Fruit fly (Drosophila melanogaster): Measurements from ENCODE around the gene Eip74EF.

Gene Eip74EF

dm6 chr3L:17608185-17609067, 10.7 kb downstream of the Eip74EF start (continued):
- TF ChIP-seq ss (GFP tag; optimal IDR thresholded peaks at IDR 0.05) (no peak), dsx (GFP tag; optimal IDR thresholded peaks at IDR 0.05; ENCODE audit: poor library complexity, severe bottlenecking) (no peak), CG11902 (GFP tag; optimal IDR thresholded peaks at IDR 0.05) (peak; percentile 50), topi (GFP tag; optimal IDR thresholded peaks at IDR 0.05) (peak; percentile 84), CG9139 (GFP tag; optimal IDR thresholded peaks at IDR 0.05) (no peak), CG34406 (GFP tag; optimal IDR thresholded peaks at IDR 0.05) (peak; percentile 60), CG8632 (GFP tag; optimal IDR thresholded peaks at IDR 0.05) (peak; percentile 12), CG10669 (GFP tag; optimal IDR thresholded peaks at IDR 0.05) (no peak), CG7368 (GFP tag; optimal IDR thresholded peaks at IDR 0.05) (peak; percentile 6), Eip93F (GFP tag; optimal IDR thresholded peaks at IDR 0.05) (no peak), net (GFP tag; optimal IDR thresholded peaks at IDR 0.05) (peak; percentile 44), CG31627 (GFP tag; optimal IDR thresholded peaks at IDR 0.05) (peak; percentile 86), eg (GFP tag; IDR thresholded peaks at IDR 0.05) (0 out of 3 replicates have a peak, but pooled peaks have one; percentile 14), Ets96B (tag; optimal IDR thresholded peaks at IDR 0.05) (no peak), Eip75B (GFP tag; optimal IDR thresholded peaks at IDR 0.05) (peak; percentile 57), Gug (GFP tag; IDR thresholded peaks at IDR 0.05) (no peak)

dm6 chr3L:17606629-17607287, 12.4 kb downstream of the Eip74EF start:
- TF ChIP-seq svp (GFP tag) = peak; percentile 71
- no peak for TF ChIP-seq Hr39 (GFP tag; optimal IDR thresholded peaks at IDR 0.05)
- no peak for TF ChIP-seq cyc (GFP tag; optimal IDR thresholded peaks at IDR 0.05)
- no peak for TF ChIP-seq CG3032 (tag; optimal IDR thresholded peaks at IDR 0.05)
- no peak for TF ChIP-seq fkh (GFP tag; optimal IDR thresholded peaks at IDR 0.05)
- TF ChIP-seq Sox15 (GFP tag; optimal IDR thresholded peaks at IDR 0.05) = no peak
- no peak for TF ChIP-seq fd85E (GFP tag; optimal IDR thresholded peaks at IDR 0.05)
- TF ChIP-seq CG6276 (GFP tag; optimal IDR thresholded peaks at IDR 0.05) = peak; percentile 52
- TF ChIP-seq CG7368 (GFP tag; optimal IDR thresholded peaks at IDR 0.05) = no peak
- TF ChIP-seq CG6163 (GFP tag; IDR thresholded peaks at IDR 0.05) = no peak
- peak; percentile 38 for TF ChIP-seq net (GFP tag; optimal IDR thresholded peaks at IDR 0.05)
- TF ChIP-seq spab (GFP tag; optimal IDR thresholded peaks at IDR 0.05) = no peak
- no peak for TF ChIP-seq Smox (GFP tag; optimal IDR thresholded peaks at IDR 0.05)
- no peak for TF ChIP-seq CG34406 (GFP tag; optimal IDR thresholded peaks at IDR 0.05)
- TF ChIP-seq salr (GFP tag; optimal IDR thresholded peaks at IDR 0.05) = no peak
- peak; percentile 59 for TF ChIP-seq CG15336 (GFP tag; IDR thresholded peaks at IDR 0.05)
- TF ChIP-seq CG16779 (tag; optimal IDR thresholded peaks at IDR 0.05) = peak; percentile 37
- TF ChIP-seq Sox14 (GFP tag; optimal IDR thresholded peaks at IDR 0.05) = no peak
- peak; percentile 29 for TF ChIP-seq Eip93F (GFP tag; optimal IDR thresholded peaks at IDR 0.05)
- no peak for TF ChIP-seq fd59A (GFP tag; optimal IDR thresholded peaks at IDR 0.05)
- no peak for TF ChIP-seq CG11902 (GFP tag; optimal IDR thresholded peaks at IDR 0.05)
- TF ChIP-seq CG31627 (GFP tag; optimal IDR thresholded peaks at IDR 0.05) = no peak
- TF ChIP-seq achi (GFP tag; optimal IDR thresholded peaks at IDR 0.05) = no peak
- no peak for TF ChIP-seq topi (GFP tag; optimal IDR thresholded peaks at IDR 0.05)
- TF ChIP-seq pdm3 (GFP tag; optimal IDR thresholded peaks at IDR 0.05) = no peak
- TF ChIP-seq CG3919 (GFP tag; optimal IDR thresholded peaks at IDR 0.05) = no peak
- no peak for TF ChIP-seq CG10669 (GFP tag; optimal IDR thresholded peaks at IDR 0.05)
- peak; percentile 66 for TF ChIP-seq vri (GFP tag; optimal IDR thresholded peaks at IDR 0.05)
- no peak for TF ChIP-seq CG6808 (GFP tag; optimal IDR thresholded peaks at IDR 0.05)
- TF ChIP-seq Sox102F (GFP tag; optimal IDR thresholded peaks at IDR 0.05) = peak; percentile 19
- no peak for TF ChIP-seq Hr38 (GFP tag; optimal IDR thresholded peaks at IDR 0.05)
- TF ChIP-seq dsx (GFP tag; optimal IDR thresholded peaks at IDR 0.05; ENCODE audit: poor library complexity, severe bottlenecking) = no peak
- TF ChIP-seq CG32006 (GFP tag; optimal IDR thresholded peaks at IDR 0.05) = peak; percentile 11
- TF ChIP-seq CG6854 (GFP tag; optimal IDR thresholded peaks at IDR 0.05) = peak; percentile 49
- no peak for TF ChIP-seq CG9139 (GFP tag; optimal IDR thresholded peaks at IDR 0.05)
- TF ChIP-seq CG8632 (GFP tag; optimal IDR thresholded peaks at IDR 0.05) = no peak
- TF ChIP-seq Eip75B (GFP tag; optimal IDR thresholded peaks at IDR 0.05) = no peak
- TF ChIP-seq CG8319 (GFP tag; optimal IDR thresholded peaks at IDR 0.05) = no peak
- no peak for TF ChIP-seq CG4318 (GFP tag; optimal IDR thresholded peaks at IDR 0.05)
- TF ChIP-seq CG8119 (GFP tag; IDR thresholded peaks at IDR 0.05) = peak; percentile 59; the same call in 1 of the 3 replicates
- TF ChIP-seq Eip78C (GFP tag) = peak; percentile 58

Measured in whole organism, prepupa.